Fruit fly (Drosophila melanogaster) whole organism, wandering third instar larva: ENCODE results near the gene Rpn12.
A peak's percentile ranks its signal among the peaks of the same experiment; 100 is the strongest.

ENCODE experiments used
- Abd-B ChIP-seq: fragments of >200 bp; optimal IDR thresholded peaks from 2 replicates; lab custom pipeline; 2017; ENCODE audit warnings: missing biosample characterization, missing genetic modification characterization
- CG32264 ChIP-seq: fragments of 200-800 bp; sonication (Bioruptor generic); optimal IDR thresholded peaks from 2 replicates; lab custom pipeline; 2016; ENCODE audit warnings: missing biosample characterization, missing genetic modification characterization
- CG9705 ChIP-seq: fragments of 200-800 bp; sonication (Bioruptor generic); optimal IDR thresholded peaks from 2 replicates; lab custom pipeline; 2018; ENCODE audit warnings: missing biosample characterization, mild to moderate bottlenecking, missing genetic modification characterization
- CrebA ChIP-seq: fragments of 200-800 bp; sonication (Bioruptor generic); optimal IDR thresholded peaks from 2 replicates; lab custom pipeline; 2016; ENCODE audit warnings: missing biosample characterization, mild to moderate bottlenecking, missing genetic modification characterization, borderline replicate concordance
- Dfd ChIP-seq: fragments of >200 bp; optimal IDR thresholded peaks from 2 replicates; lab custom pipeline; 2017; ENCODE audit warnings: missing biosample characterization, missing genetic modification characterization
- Dif ChIP-seq: fragments of 200-275, 200-300 bp; sonication (Bioruptor generic); optimal IDR thresholded peaks from 2 replicates; lab custom pipeline; 2018; ENCODE audit warnings: missing biosample characterization, missing genetic modification characterization; ENCODE audit not compliant: partially characterized antibody
- GATAd ChIP-seq: sonication (Bioruptor generic); optimal IDR thresholded peaks from 2 replicates; lab custom pipeline; 2016; ENCODE audit warnings: missing biosample characterization, missing genetic modification characterization
- HLH106 ChIP-seq: fragments of 200-800 bp; optimal IDR thresholded peaks from 3 replicates; lab custom pipeline; 2019; ENCODE audit warnings: missing biosample characterization, mild to moderate bottlenecking, missing genetic modification characterization, moderate library complexity
- Hnf4 ChIP-seq: fragments of 200-800 bp; sonication (Bioruptor generic); optimal IDR thresholded peaks from 2 replicates; lab custom pipeline; 2016; ENCODE audit warnings: missing biosample characterization, mild to moderate bottlenecking, missing genetic modification characterization
- Hr78 ChIP-seq: fragments of >200 bp; optimal IDR thresholded peaks from 2 replicates; lab custom pipeline; 2017; ENCODE audit warnings: missing biosample characterization, missing genetic modification characterization
- Hr83 ChIP-seq: fragments of 200-300 bp; sonication (Bioruptor generic); optimal IDR thresholded peaks from 2 replicates; lab custom pipeline; 2016; ENCODE audit warnings: missing biosample characterization, mild to moderate bottlenecking, missing genetic modification characterization, moderate library complexity; ENCODE audit not compliant: poor library complexity, severe bottlenecking
- Jra ChIP-seq: sonication (Bioruptor generic); optimal IDR thresholded peaks from 2 replicates; lab custom pipeline; 2016; ENCODE audit warnings: missing biosample characterization, missing genetic modification characterization
- Mio ChIP-seq: sonication (Bioruptor generic); optimal IDR thresholded peaks from 2 replicates; lab custom pipeline; 2016; ENCODE audit warnings: missing biosample characterization, missing genetic modification characterization
- Myc ChIP-seq: fragments of >200 bp; optimal IDR thresholded peaks from 2 replicates; lab custom pipeline; 2017
- N ChIP-seq: fragments of >200 bp; optimal IDR thresholded peaks from 2 replicates; lab custom pipeline; 2018; ENCODE audit warnings: missing biosample characterization, missing external identifiers, missing genetic modification characterization
- OdsH ChIP-seq: fragments of 200-800 bp; sonication (Bioruptor generic); optimal IDR thresholded peaks from 2 replicates; lab custom pipeline; 2016; ENCODE audit warnings: missing biosample characterization, mild to moderate bottlenecking, missing genetic modification characterization
- Rel ChIP-seq, 2 experiments: fragments of 200-800 bp; sonication (Bioruptor generic) in 1 of 2; optimal IDR thresholded peaks; 2 replicates in 1 of 2; 3 replicates in 1 of 2; lab custom pipeline; 2016 to 2019; ENCODE audit warnings: mild to moderate bottlenecking in 2 of 2, missing biosample characterization in 2 of 2, missing genetic modification characterization in 2 of 2, moderate library complexity in 1 of 2
- Sp1 ChIP-seq: fragments of 200-800 bp; sonication (Bioruptor generic); optimal IDR thresholded peaks from 3 replicates; lab custom pipeline; 2019; ENCODE audit warnings: missing biosample characterization, mild to moderate bottlenecking, missing genetic modification characterization, moderate library complexity
- Vsx2 ChIP-seq: fragments of 200-300, 225-300 bp; sonication (Bioruptor generic); optimal IDR thresholded peaks from 2 replicates; lab custom pipeline; 2018; ENCODE audit warnings: missing biosample characterization, missing genetic modification characterization; ENCODE audit not compliant: partially characterized antibody
- br ChIP-seq: fragments of 200-800 bp; sonication (Bioruptor generic); optimal IDR thresholded peaks from 2 replicates; lab custom pipeline; 2016; ENCODE audit warnings: missing biosample characterization, missing genetic modification characterization
- brk ChIP-seq: fragments of 200-800 bp; sonication (Bioruptor generic); optimal IDR thresholded peaks from 2 replicates; lab custom pipeline; 2016; ENCODE audit warnings: missing biosample characterization, mild to moderate bottlenecking, missing genetic modification characterization
- dl ChIP-seq, 2 experiments: fragments of 175-275, 200-275 bp in 1 of 2; fragments of 200-275 bp in 1 of 2; sonication (Bioruptor generic); optimal IDR thresholded peaks; lab custom pipeline; 2018; ENCODE audit warnings: mild to moderate bottlenecking in 2 of 2, missing biosample characterization in 2 of 2, missing genetic modification characterization in 2 of 2, moderate library complexity in 2 of 2; ENCODE audit not compliant: partially characterized antibody in 2 of 2, insufficient read depth in 1 of 2
- dmrt93B ChIP-seq: fragments of 200-800 bp; sonication (Bioruptor generic); optimal IDR thresholded peaks from 2 replicates; lab custom pipeline; 2018; ENCODE audit warnings: missing biosample characterization, mild to moderate bottlenecking, missing genetic modification characterization
- dsf ChIP-seq: sonication (Bioruptor generic); optimal IDR thresholded peaks from 2 replicates; lab custom pipeline; 2016; ENCODE audit warnings: missing biosample characterization, missing genetic modification characterization, borderline replicate concordance
- ey ChIP-seq: fragments of 200-800 bp; sonication (Bioruptor generic); optimal IDR thresholded peaks from 2 replicates; lab custom pipeline; 2016; ENCODE audit warnings: missing biosample characterization, missing genetic modification characterization
- foxo ChIP-seq, 2 experiments: fragments of 200-800 bp; sonication (Bioruptor generic); optimal IDR thresholded peaks; 2 replicates in 1 of 2; 3 replicates in 1 of 2; lab custom pipeline; 2016 to 2017; ENCODE audit warnings: missing biosample characterization in 2 of 2, missing genetic modification characterization in 2 of 2
- fru ChIP-seq: fragments of 200-800 bp; sonication (Bioruptor generic); optimal IDR thresholded peaks from 3 replicates; lab custom pipeline; 2016; ENCODE audit warnings: missing biosample characterization, mild to moderate bottlenecking, missing genetic modification characterization
- h ChIP-seq: fragments of 200-800 bp; sonication (Bioruptor generic); optimal IDR thresholded peaks from 3 replicates; lab custom pipeline; 2016; ENCODE audit warnings: missing biosample characterization, mild to moderate bottlenecking, missing genetic modification characterization
- jim ChIP-seq: fragments of 175-275, 200-325 bp; sonication (Bioruptor generic); optimal IDR thresholded peaks from 2 replicates; lab custom pipeline; 2016; ENCODE audit warnings: missing biosample characterization, mild to moderate bottlenecking, missing genetic modification characterization
- lola ChIP-seq: fragments of >200 bp; optimal IDR thresholded peaks from 2 replicates; lab custom pipeline; 2017; ENCODE audit warnings: missing biosample characterization, missing genetic modification characterization
- pan ChIP-seq: fragments of >200 bp; optimal IDR thresholded peaks from 2 replicates; lab custom pipeline; 2017
- psq ChIP-seq: fragments of 200-800 bp; sonication (Bioruptor generic); optimal IDR thresholded peaks from 3 replicates; lab custom pipeline; 2017; ENCODE audit warnings: missing biosample characterization, mild to moderate bottlenecking, missing genetic modification characterization, moderate library complexity
- rgr ChIP-seq: fragments of 200-800 bp; sonication (Bioruptor generic); optimal IDR thresholded peaks from 3 replicates; lab custom pipeline; 2016; ENCODE audit warnings: missing biosample characterization, mild to moderate bottlenecking, missing genetic modification characterization
- sage ChIP-seq: fragments of 200-800 bp; sonication (Bioruptor generic); optimal IDR thresholded peaks from 2 replicates; lab custom pipeline; 2016; ENCODE audit warnings: missing biosample characterization, mild to moderate bottlenecking, missing genetic modification characterization
- sv ChIP-seq: fragments of 200-800 bp; sonication (Bioruptor generic); optimal IDR thresholded peaks from 3 replicates; lab custom pipeline; 2016; ENCODE audit warnings: missing biosample characterization, missing genetic modification characterization
- tai ChIP-seq: sonication (Bioruptor generic); optimal IDR thresholded peaks from 2 replicates; lab custom pipeline; 2016; ENCODE audit warnings: missing biosample characterization, missing genetic modification characterization
- usp ChIP-seq: fragments of >200 bp; optimal IDR thresholded peaks from 2 replicates; lab custom pipeline; 2017; ENCODE audit warnings: missing biosample characterization, missing genetic modification characterization
- woc ChIP-seq: sonication (Bioruptor generic); optimal IDR thresholded peaks from 2 replicates; lab custom pipeline; 2016; ENCODE audit warnings: missing biosample characterization, mild to moderate bottlenecking, missing genetic modification characterization

Gene Rpn12

DNA sequence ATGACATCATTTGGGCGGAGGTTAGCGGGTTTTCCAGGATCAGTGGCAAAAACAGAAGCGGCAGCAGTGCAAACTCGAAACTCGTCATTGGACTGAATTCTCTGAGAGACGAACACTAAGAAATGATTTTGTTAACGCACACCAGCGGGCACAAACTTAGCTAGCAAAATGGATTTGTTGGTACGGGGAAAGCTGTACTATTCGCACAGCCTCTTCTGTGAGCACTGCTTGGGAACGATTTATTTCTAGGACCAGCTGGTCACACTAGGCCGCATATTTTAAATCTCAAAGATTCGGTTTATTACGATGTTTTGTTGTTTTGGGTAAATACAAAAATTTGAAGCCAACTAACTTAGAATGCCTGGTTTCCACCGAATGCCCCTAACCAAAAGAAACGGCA is 26.3 kb downstream of the Rpn12 start, which contains the start of gene CG4098:
TSS of gene CG4098 (minus strand) at position 228 of the 400 bp plus-strand sequence.
- TF ChIP-seq ey (GFP tag; lab: Kevin White, UChicago) (peak; percentile 69), Dfd (GFP tag; lab: Kevin White, UChicago) (no peak), GATAd (peak; percentile 1), OdsH (GFP tag; lab: Kevin White, UChicago) (peak; percentile 65), Vsx2 (GFP tag; lab: Kevin White, UChicago) (no peak), dl (GFP tag; optimal IDR thresholded peaks at IDR 0.05; lab: Kevin White, UChicago; ENCODE audit: insufficient read depth in 1 of 2, partially characterized antibody in 2 of 2) (no peak), CG9705 (peak; percentile 10), CrebA (GFP tag; lab: Kevin White, UChicago) (no peak), jim (GFP tag; lab: Kevin White, UChicago) (peak; percentile 47), dmrt93B (GFP tag; lab: Kevin White, UChicago) (no peak), HLH106 (tag; lab: Kevin White, UChicago) (peak; percentile 47), psq (GFP tag; lab: Kevin White, UChicago) (peak; percentile 34), tai (GFP tag; lab: Kevin White, UChicago) (no peak), Rel (GFP tag; optimal IDR thresholded peaks at IDR 0.05; lab: Kevin White, UChicago) (no peak), Rel (tag; optimal IDR thresholded peaks at IDR 0.05; lab: Kevin White, UChicago) (peak; percentile 40), dsf (GFP tag; lab: Kevin White, UChicago) (no peak), Hr78 (no peak), CG32264 (GFP tag; lab: Kevin White, UChicago) (no peak), Hnf4 (GFP tag; lab: Kevin White, UChicago) (peak; percentile 77), rgr (GFP tag; lab: Kevin White, UChicago) (peak; percentile 79), Myc (lab: Kevin White, UChicago) (no peak), h (peak; percentile 67), usp (GFP tag; lab: Kevin White, UChicago) (no peak), N (GFP tag; lab: Kevin White, UChicago) (no peak), sv (GFP tag; lab: Kevin White, UChicago) (peak; percentile 6), lola (no peak), sage (GFP tag; lab: Kevin White, UChicago) (no peak), Abd-B (no peak), Hr83 (peak; percentile 97), fru (GFP tag; lab: Kevin White, UChicago) (peak; percentile 63), Sp1 (GFP tag; lab: Kevin White, UChicago) (peak; percentile 51), brk (no peak), br (GFP tag; lab: Kevin White, UChicago) (peak; percentile 76), Mio (peak; percentile 28), foxo (GFP tag; optimal IDR thresholded peaks at IDR 0.05; lab: Kevin White, UChicago) (peak in 1 of 2 experiments; percentile 86), woc (GFP tag; lab: Kevin White, UChicago) (peak; percentile 88), Jra (GFP tag; lab: Kevin White, UChicago) (peak; percentile 43), pan (lab: Kevin White, UChicago) (no peak), Dif (GFP tag; lab: Kevin White, UChicago) (no peak)

DNA sequence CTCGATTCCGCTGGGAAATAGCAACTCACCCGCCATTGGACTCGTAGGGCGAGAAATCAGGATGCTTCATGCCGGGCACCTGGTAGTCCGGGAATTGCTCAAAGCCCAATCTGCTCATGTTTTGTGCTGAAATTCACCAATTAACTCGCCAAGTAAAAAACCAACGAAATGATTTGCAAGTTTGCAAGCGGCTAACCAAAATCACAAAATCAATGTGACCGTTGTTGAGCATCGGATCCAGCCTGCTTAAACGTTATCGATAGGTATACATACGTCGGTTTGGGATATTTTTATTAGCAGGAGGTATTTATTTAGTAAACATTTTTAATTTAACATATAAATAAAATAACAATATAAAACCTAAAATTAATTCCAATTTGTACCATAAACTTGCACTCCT is 27.4 kb downstream of the Rpn12 start, which contains the start of gene Prosbeta6:
TSS of gene Prosbeta6 (minus strand) at position 218 of the 400 bp plus-strand sequence.
- TF ChIP-seq jim (GFP tag; lab: Kevin White, UChicago) (no peak), Mio (no peak), pan (lab: Kevin White, UChicago) (no peak), brk (peak; percentile 25)

DNA sequence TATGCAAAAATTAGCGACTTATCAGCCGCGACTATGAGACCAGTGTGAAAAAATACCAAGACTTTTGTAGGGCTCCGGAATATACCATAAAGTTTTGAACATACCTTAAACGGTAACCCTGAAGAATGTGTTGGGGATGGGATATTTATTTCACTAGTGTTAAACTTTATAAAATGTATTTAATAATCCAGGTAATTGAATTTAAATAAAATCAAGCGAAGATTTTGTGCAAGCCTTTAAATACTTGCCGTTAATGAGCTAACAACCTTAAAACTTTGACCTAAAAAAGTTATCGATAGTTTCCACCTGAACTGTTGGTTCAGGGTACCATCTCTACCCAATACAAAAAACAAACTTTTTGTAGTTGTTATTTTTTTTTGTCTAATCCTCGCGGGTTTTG is 29.3 kb downstream of the Rpn12 start, which contains the start of gene CG4101:
TSS of gene CG4101 (plus strand) at position 335 of the 400 bp plus-strand sequence.
- TF ChIP-seq lola = no peak
- TF ChIP-seq sv (GFP tag; lab: Kevin White, UChicago) = peak; percentile 82
- TF ChIP-seq Jra (GFP tag; lab: Kevin White, UChicago) = peak; percentile 89
- TF ChIP-seq dmrt93B (GFP tag; lab: Kevin White, UChicago) = peak; percentile 54
- TF ChIP-seq OdsH (GFP tag; lab: Kevin White, UChicago) = peak; percentile 77
- peak; percentile 87 for TF ChIP-seq rgr (GFP tag; lab: Kevin White, UChicago)
- peak; percentile 21 for TF ChIP-seq Hr83
- TF ChIP-seq CG9705 = peak; percentile 75
- peak; percentile 90 for TF ChIP-seq brk
- peak; percentile 62 for TF ChIP-seq CG32264 (GFP tag; lab: Kevin White, UChicago)
- TF ChIP-seq usp (GFP tag; lab: Kevin White, UChicago) = no peak
- TF ChIP-seq Sp1 (GFP tag; lab: Kevin White, UChicago) = peak; percentile 83
- no peak for TF ChIP-seq Abd-B
- TF ChIP-seq GATAd = peak; percentile 77
- peak; percentile 74 for TF ChIP-seq psq (GFP tag; lab: Kevin White, UChicago)
- TF ChIP-seq Vsx2 (GFP tag; lab: Kevin White, UChicago) = no peak
- no peak for TF ChIP-seq Hr78
- TF ChIP-seq foxo (GFP tag; optimal IDR thresholded peaks at IDR 0.05; lab: Kevin White, UChicago) = peak; percentile 51 to 88
- peak; percentile 85 for TF ChIP-seq HLH106 (tag; lab: Kevin White, UChicago)
- no peak for TF ChIP-seq CrebA (GFP tag; lab: Kevin White, UChicago)
- TF ChIP-seq tai (GFP tag; lab: Kevin White, UChicago) = no peak
- TF ChIP-seq woc (GFP tag; lab: Kevin White, UChicago) = peak; percentile 79
- TF ChIP-seq Mio = peak; percentile 6
- TF ChIP-seq dl (GFP tag; optimal IDR thresholded peaks at IDR 0.05; lab: Kevin White, UChicago; ENCODE audit: insufficient read depth in 1 of 2, partially characterized antibody in 2 of 2) = no peak
- TF ChIP-seq Dif (GFP tag; lab: Kevin White, UChicago) = no peak
- TF ChIP-seq Hnf4 (GFP tag; lab: Kevin White, UChicago) = peak; percentile 92
- TF ChIP-seq dsf (GFP tag; lab: Kevin White, UChicago) = peak; percentile 77
- TF ChIP-seq sage (GFP tag; lab: Kevin White, UChicago) = peak; percentile 62
- TF ChIP-seq ey (GFP tag; lab: Kevin White, UChicago) = peak; percentile 85
- TF ChIP-seq pan (lab: Kevin White, UChicago) = no peak
- TF ChIP-seq fru (GFP tag; lab: Kevin White, UChicago) = peak; percentile 84
- TF ChIP-seq Rel (GFP tag; optimal IDR thresholded peaks at IDR 0.05; lab: Kevin White, UChicago) = no peak
- TF ChIP-seq Rel (tag; optimal IDR thresholded peaks at IDR 0.05; lab: Kevin White, UChicago) = peak; percentile 61
- no peak for TF ChIP-seq N (GFP tag; lab: Kevin White, UChicago)
- peak; percentile 80 for TF ChIP-seq br (GFP tag; lab: Kevin White, UChicago)
- TF ChIP-seq Myc (lab: Kevin White, UChicago) = peak; percentile 13
